Fruit fly (Drosophila melanogaster) whole organism, embryonic: Measurements from ENCODE around the gene Ada1-1.

Source experiments
- CG10431 ChIP-seq: fragments of 200-800 bp; sonication (Bioruptor generic); optimal IDR thresholded peaks from 3 replicates; lab custom pipeline; 2018; ENCODE audit warnings: missing biosample characterization, mild to moderate bottlenecking, missing genetic modification characterization
- CG12391 ChIP-seq: fragments of 200-800 bp; sonication (Bioruptor generic); optimal IDR thresholded peaks from 3 replicates; lab custom pipeline; 2018; ENCODE audit warnings: missing biosample characterization, mild to moderate bottlenecking, missing genetic modification characterization, moderate library complexity
- CG1647 ChIP-seq: fragments of 200-800 bp; sonication (Bioruptor generic); optimal IDR thresholded peaks from 3 replicates; lab custom pipeline; 2016; ENCODE audit warnings: missing biosample characterization, missing genetic modification characterization
- NFAT ChIP-seq: fragments of 200-800 bp; sonication (Bioruptor generic); IDR thresholded peaks from 2 replicates; pipeline ENCODE4 v1.3.6; 2022; ENCODE audit warnings: missing biosample characterization, missing genetic modification characterization
- crc ChIP-seq: fragments of 200-800 bp; sonication (Bioruptor generic); optimal IDR thresholded peaks from 2 replicates; lab custom pipeline; 2016; ENCODE audit warnings: missing biosample characterization, missing genetic modification characterization
- pan ChIP-seq, 4 experiments: fragments of >200 bp in 3 of 4; fragments of 200-800 bp in 1 of 4; sonication (Bioruptor generic) in 1 of 4; optimal IDR thresholded peaks in 3 of 4; IDR thresholded peaks in 1 of 4; 2 replicates each; pipeline versions ENCODE4 v1.3.6 to Lab custom; 2017 to 2022; ENCODE audit warnings: missing biosample characterization in 2 of 4, missing genetic modification characterization in 2 of 4, mixed read lengths in 1 of 4
- psq ChIP-seq: fragments of 200-800 bp; sonication (Bioruptor generic); optimal IDR thresholded peaks from 2 replicates; lab custom pipeline; 2017; ENCODE audit warnings: missing biosample characterization, missing genetic modification characterization
- tup ChIP-seq: fragments of 200-800 bp; sonication (Bioruptor generic); optimal IDR thresholded peaks from 2 replicates; lab custom pipeline; 2016; ENCODE audit warnings: missing biosample characterization, mild to moderate bottlenecking, missing genetic modification characterization, moderate library complexity

DNA sequence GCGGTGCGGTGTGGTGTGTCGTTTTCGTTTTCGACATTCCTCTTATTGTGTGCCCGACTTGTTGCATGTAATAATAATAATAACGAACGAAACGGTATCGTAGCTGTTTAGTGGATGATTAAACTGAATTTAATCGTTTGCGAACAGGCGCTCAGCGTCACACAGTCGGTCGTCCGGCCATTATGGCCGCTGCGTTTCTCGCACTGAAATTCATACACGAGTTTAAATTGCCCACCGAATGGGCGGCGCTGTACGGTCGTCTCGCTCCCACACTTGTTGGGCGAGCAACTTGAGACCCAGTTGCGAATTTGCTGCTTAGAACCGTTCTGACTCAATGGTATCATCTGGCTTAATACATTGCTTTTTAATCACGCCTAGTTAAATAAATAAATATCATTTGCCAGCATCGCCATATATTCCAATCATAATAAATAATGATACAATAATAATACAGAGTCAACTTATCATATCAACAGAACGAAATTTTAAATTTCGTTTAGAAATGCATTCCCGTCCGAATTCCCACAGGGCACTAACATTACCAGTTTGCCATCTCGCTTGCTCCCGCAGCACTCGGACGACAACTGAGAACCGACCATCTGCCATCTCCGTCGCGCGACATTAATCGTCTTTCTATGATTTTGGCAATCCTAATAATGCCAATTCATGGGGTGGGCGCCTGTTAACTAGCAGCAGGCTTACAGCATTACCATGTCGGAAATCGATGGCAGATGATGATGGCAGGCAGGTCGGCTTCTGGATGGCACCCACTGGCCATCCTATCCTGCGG lies 14.5 kb downstream of the Ada1-1 start:
- TF ChIP-seq CG12391 (tag; lab: Kevin White, UChicago), result peak; percentile 92
- TF ChIP-seq CG10431 (GFP tag; lab: Kevin White, UChicago), result peak; percentile 80
- TF ChIP-seq crc (GFP tag; lab: Kevin White, UChicago), result peak; percentile 70
- no peak for TF ChIP-seq psq (GFP tag; lab: Kevin White, UChicago)
- peak; percentile 64 for TF ChIP-seq tup (GFP tag; lab: Kevin White, UChicago)
- TF ChIP-seq CG1647, result peak; percentile 80
- no peak for TF ChIP-seq NFAT (GFP tag; lab: Robert Waterston, UW)
- no peak for TF ChIP-seq pan (optimal IDR thresholded peaks at IDR 0.05; lab: Kevin White, UChicago)
- no peak for TF ChIP-seq pan (GFP tag; optimal IDR thresholded peaks at IDR 0.05 in 1 of 2, IDR thresholded peaks at IDR 0.05 in 1 of 2)
